Fruit fly (Drosophila melanogaster) whole organism, embryonic: ENCODE results near the gene cup.
A peak's percentile ranks its signal among the peaks of the same experiment; 100 is the strongest.

ENCODE experiments used
- Awh ChIP-seq: fragments of 200-800 bp; sonication (Bioruptor generic); IDR thresholded peaks from 2 replicates; pipeline ENCODE4, ENCODE4 v1.3.6; 2022; ENCODE audit warnings: missing biosample characterization, missing genetic modification characterization
- CG10267 ChIP-seq: fragments of 200-800 bp; sonication (Bioruptor generic); optimal IDR thresholded peaks from 2 replicates; lab custom pipeline; 2018; ENCODE audit warnings: missing biosample characterization, mild to moderate bottlenecking, missing genetic modification characterization, moderate library complexity
- CG12219 ChIP-seq: fragments of 200-800 bp; sonication (Bioruptor generic); optimal IDR thresholded peaks from 3 replicates; lab custom pipeline; 2018; ENCODE audit warnings: missing biosample characterization, mild to moderate bottlenecking, missing genetic modification characterization
- CG12744 ChIP-seq: fragments of 200-800 bp; sonication (Bioruptor generic); optimal IDR thresholded peaks from 2 replicates; lab custom pipeline; 2016; ENCODE audit warnings: missing biosample characterization, missing genetic modification characterization
- CG14014 ChIP-seq: fragments of 200-800 bp; sonication (Bioruptor generic); IDR thresholded peaks from 2 replicates; pipeline ENCODE4 v1.3.6; 2022; ENCODE audit warnings: missing biosample characterization, missing genetic modification characterization
- CG3995 ChIP-seq: fragments of 200-800 bp; sonication (Bioruptor generic); optimal IDR thresholded peaks from 3 replicates; lab custom pipeline; 2016; ENCODE audit warnings: missing biosample characterization, missing genetic modification characterization
- CG43689 ChIP-seq: fragments of 200-800 bp; sonication (Bioruptor generic); IDR thresholded peaks from 2 replicates; pipeline ENCODE4 v1.3.6; 2022; ENCODE audit warnings: missing biosample characterization, missing genetic modification characterization
- CG4707 ChIP-seq: fragments of 200-800 bp; sonication (Bioruptor generic); optimal IDR thresholded peaks from 2 replicates; lab custom pipeline; 2018; ENCODE audit warnings: missing biosample characterization, mild to moderate bottlenecking, missing genetic modification characterization, moderate library complexity
- CG4730 ChIP-seq: fragments of 200-800 bp; sonication (Bioruptor generic); IDR thresholded peaks from 2 replicates; pipeline ENCODE4 v1.3.6; 2022; ENCODE audit warnings: missing biosample characterization, missing genetic modification characterization
- CG6654 ChIP-seq: fragments of 200-800 bp; sonication (Bioruptor generic); optimal IDR thresholded peaks from 2 replicates; lab custom pipeline; 2017; ENCODE audit warnings: missing biosample characterization, mild to moderate bottlenecking, missing genetic modification characterization
- CG8478 ChIP-seq: fragments of >200 bp; optimal IDR thresholded peaks from 2 replicates; lab custom pipeline; 2018
- CG9797 ChIP-seq: fragments of 200-800 bp; sonication (Bioruptor generic); optimal IDR thresholded peaks from 3 replicates; lab custom pipeline; 2018; ENCODE audit warnings: missing biosample characterization, mild to moderate bottlenecking, missing genetic modification characterization
- Dll ChIP-seq: fragments of 200-800 bp; sonication (Bioruptor generic); IDR thresholded peaks from 4 replicates; pipeline ENCODE4 v1.3.6; 2022; ENCODE audit warnings: missing biosample characterization, missing genetic modification characterization; ENCODE audit not compliant: partially characterized antibody
- Dp ChIP-seq: fragments of 200-800 bp; sonication (Bioruptor generic); optimal IDR thresholded peaks from 2 replicates; lab custom pipeline; 2018; ENCODE audit warnings: missing biosample characterization, mild to moderate bottlenecking, missing genetic modification characterization, moderate library complexity
- E2f2 ChIP-seq: fragments of 200-800 bp; sonication (Bioruptor generic); IDR thresholded peaks from 2 replicates; pipeline ENCODE4 v1.3.6; 2022; ENCODE audit warnings: missing biosample characterization, missing genetic modification characterization
- Ets97D ChIP-seq: fragments of 200-800 bp; sonication (Bioruptor generic); optimal IDR thresholded peaks from 3 replicates; lab custom pipeline; 2016; ENCODE audit warnings: missing biosample characterization, missing genetic modification characterization
- Med ChIP-seq: fragments of 200-800 bp; sonication (Bioruptor generic); peaks from one replicate; lab custom pipeline; 2016; ENCODE audit warnings: missing biosample characterization, missing genetic modification characterization, mild to moderate bottlenecking, inconsistent platforms, moderate library complexity
- Mes4 ChIP-seq: fragments of 200-800 bp; sonication (Bioruptor generic); optimal IDR thresholded peaks from 2 replicates; lab custom pipeline; 2016; ENCODE audit warnings: missing biosample characterization, missing genetic modification characterization
- Myb ChIP-seq: fragments of 200-800 bp; sonication (Bioruptor generic); optimal IDR thresholded peaks from 2 replicates; lab custom pipeline; 2016; ENCODE audit warnings: missing biosample characterization, missing genetic modification characterization
- Nf-YB ChIP-seq: fragments of 200-800 bp; sonication (Bioruptor generic); optimal IDR thresholded peaks from 3 replicates; lab custom pipeline; 2019; ENCODE audit warnings: missing biosample characterization, mild to moderate bottlenecking, missing genetic modification characterization, moderate library complexity
- Pdp1 ChIP-seq, 2 experiments: fragments of 200-800 bp; sonication (Bioruptor generic); optimal IDR thresholded peaks; 3 replicates each; lab custom pipeline; 2016; ENCODE audit warnings: missing biosample characterization in 2 of 2, missing genetic modification characterization in 2 of 2, mild to moderate bottlenecking in 1 of 2, moderate library complexity in 1 of 2
- Ptx1 ChIP-seq: fragments of 200-800 bp; sonication (Bioruptor generic); IDR thresholded peaks from 2 replicates; pipeline ENCODE4 v1.3.6; 2022; ENCODE audit warnings: missing biosample characterization, missing genetic modification characterization
- Stat92E ChIP-seq, 3 experiments: fragments of >200 bp in 2 of 3; fragments of 200-800 bp in 1 of 3; sonication (Bioruptor generic) in 1 of 3; optimal IDR thresholded peaks; 2 replicates each; lab custom pipeline; 2017 to 2019; ENCODE audit warnings: missing biosample characterization in 3 of 3, missing genetic modification characterization in 3 of 3, mild to moderate bottlenecking in 1 of 3, moderate library complexity in 1 of 3
- abd-A ChIP-seq: fragments of 200-800 bp; sonication (Bioruptor generic); optimal IDR thresholded peaks from 3 replicates; lab custom pipeline; 2019; ENCODE audit warnings: missing biosample characterization, mild to moderate bottlenecking, missing genetic modification characterization, moderate library complexity
- az2 ChIP-seq: fragments of 200-800 bp; sonication (Bioruptor generic); optimal IDR thresholded peaks from 3 replicates; lab custom pipeline; 2016; ENCODE audit warnings: missing biosample characterization, missing genetic modification characterization
- bcd ChIP-seq: fragments of 200-800 bp; sonication (Bioruptor generic); optimal IDR thresholded peaks from 2 replicates; lab custom pipeline; 2017; ENCODE audit warnings: missing biosample characterization, mild to moderate bottlenecking, missing genetic modification characterization
- cad ChIP-seq: fragments of >200 bp; optimal IDR thresholded peaks from 2 replicates; lab custom pipeline; 2017; ENCODE audit warnings: missing biosample characterization, missing genetic modification characterization
- chif ChIP-seq, 2 experiments: fragments of 200-800 bp; sonication (Bioruptor generic); optimal IDR thresholded peaks; 3 replicates each; lab custom pipeline; 2016; ENCODE audit warnings: missing biosample characterization in 2 of 2, missing genetic modification characterization in 2 of 2
- crc ChIP-seq: fragments of 200-800 bp; sonication (Bioruptor generic); optimal IDR thresholded peaks from 2 replicates; lab custom pipeline; 2016; ENCODE audit warnings: missing biosample characterization, missing genetic modification characterization
- fd96Cb ChIP-seq: fragments of 200-800 bp; sonication (Bioruptor generic); optimal IDR thresholded peaks from 2 replicates; lab custom pipeline; 2018; ENCODE audit warnings: missing biosample characterization, mild to moderate bottlenecking, missing genetic modification characterization, moderate library complexity
- fru ChIP-seq: fragments of >200 bp; optimal IDR thresholded peaks from 2 replicates; lab custom pipeline; 2017
- gfzf ChIP-seq: fragments of 200-800 bp; sonication (Bioruptor generic); optimal IDR thresholded peaks from 2 replicates; lab custom pipeline; 2016; ENCODE audit warnings: missing biosample characterization, mild to moderate bottlenecking, missing genetic modification characterization, moderate library complexity
- ham ChIP-seq: fragments of 200-800 bp; sonication (Bioruptor generic); IDR thresholded peaks from 2 replicates; pipeline ENCODE4 v1.3.6; 2022; ENCODE audit warnings: missing biosample characterization, missing genetic modification characterization
- jigr1 ChIP-seq: fragments of 200-800 bp; sonication (Bioruptor generic); IDR thresholded peaks from 3 replicates; pipeline ENCODE4 v1.3.6; 2022; ENCODE audit warnings: missing biosample characterization, missing genetic modification characterization
- kah ChIP-seq: fragments of 200-800 bp; sonication (Bioruptor generic); optimal IDR thresholded peaks from 2 replicates; lab custom pipeline; 2018; ENCODE audit warnings: missing biosample characterization, mild to moderate bottlenecking, missing genetic modification characterization
- oc ChIP-seq: fragments of 200-800 bp; sonication (Bioruptor generic); optimal IDR thresholded peaks from 2 replicates; lab custom pipeline; 2018; ENCODE audit warnings: missing biosample characterization, mild to moderate bottlenecking, missing genetic modification characterization, moderate library complexity
- peb ChIP-seq: fragments of 200-800 bp; sonication (Bioruptor generic); IDR thresholded peaks from 2 replicates; pipeline ENCODE4 v1.3.6; 2022; ENCODE audit warnings: missing biosample characterization, missing genetic modification characterization
- phol ChIP-seq: fragments of 200-800 bp; sonication (Bioruptor generic); optimal IDR thresholded peaks from 3 replicates; lab custom pipeline; 2018; ENCODE audit warnings: missing biosample characterization, mild to moderate bottlenecking, missing genetic modification characterization, moderate library complexity
- pzg ChIP-seq: fragments of 200-800 bp; sonication (Bioruptor generic); optimal IDR thresholded peaks from 3 replicates; lab custom pipeline; 2018; ENCODE audit warnings: missing biosample characterization, mild to moderate bottlenecking, missing genetic modification characterization, moderate library complexity
- salm ChIP-seq: fragments of 200-800 bp; sonication (Bioruptor generic); optimal IDR thresholded peaks from 2 replicates; lab custom pipeline; 2018; ENCODE audit warnings: missing biosample characterization, mild to moderate bottlenecking, missing genetic modification characterization
- so ChIP-seq: fragments of 200-800 bp; sonication (Bioruptor generic); IDR thresholded peaks from 3 replicates; pipeline ENCODE4 v1.3.6; 2022; ENCODE audit warnings: missing biosample characterization, missing genetic modification characterization
- stwl ChIP-seq: fragments of 200-800 bp; sonication (Bioruptor generic); optimal IDR thresholded peaks from 3 replicates; lab custom pipeline; 2018; ENCODE audit warnings: missing biosample characterization, mild to moderate bottlenecking, missing genetic modification characterization, moderate library complexity

The cup gene

DNA sequence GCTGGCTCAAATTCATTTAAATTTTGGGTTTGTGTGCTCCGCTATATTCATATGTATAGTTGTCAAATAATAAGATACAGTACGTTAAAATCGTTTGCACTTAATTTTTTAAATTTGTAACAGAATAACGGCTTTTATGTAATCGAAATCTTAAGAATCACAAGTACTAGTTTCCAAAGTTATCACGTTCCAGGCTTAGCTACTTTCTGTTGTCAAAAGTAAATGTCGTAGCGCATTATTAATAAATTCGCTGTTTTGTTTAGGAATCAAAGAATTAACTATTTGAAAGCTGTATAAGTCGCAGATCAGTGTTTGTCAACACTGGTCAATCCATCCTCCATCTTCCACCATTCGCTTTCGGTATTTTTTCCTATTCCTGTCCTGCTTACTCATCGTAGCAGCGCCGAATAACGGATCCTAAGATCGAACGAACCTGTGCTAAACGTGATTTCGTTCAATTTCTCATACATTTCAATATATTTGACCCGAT lies at the start of gene cup, which contains the start of the genes CG13771 and CG34310:
cup (plus strand) TSS at position 103 of the 490 bp plus-strand sequence.
CG13771 (minus strand) TSS at position 51 of the 490 bp plus-strand sequence.
CG34310 (plus strand) TSS at position 103 of the 490 bp plus-strand sequence.
- TF ChIP-seq Dll (GFP tag; lab: Robert Waterston, UW) (no peak), salm (no peak), bcd (GFP tag; lab: Kevin White, UChicago) (no peak), Stat92E (GFP tag; optimal IDR thresholded peaks at IDR 0.05; lab: Kevin White, UChicago) (no peak), Ets97D (GFP tag; lab: Kevin White, UChicago) (peak; percentile 18), fd96Cb (tag; lab: Kevin White, UChicago) (no peak), az2 (GFP tag; lab: Kevin White, UChicago) (no peak), chif (GFP tag; optimal IDR thresholded peaks at IDR 0.05; lab: Kevin White, UChicago) (no peak), CG12219 (GFP tag; lab: Kevin White, UChicago) (no peak), Awh (GFP tag; lab: Robert Waterston, UW) (0 out of 2 replicates have a peak, but pooled peaks have one; percentile 9), pzg (peak; percentile 9), CG9797 (GFP tag; lab: Kevin White, UChicago) (peak; percentile 2), CG4730 (GFP tag; lab: Robert Waterston, UW) (no peak), CG3995 (GFP tag; lab: Kevin White, UChicago) (peak; percentile 26), Pdp1 (GFP tag; optimal IDR thresholded peaks at IDR 0.05; lab: Kevin White, UChicago) (peak in 1 of 2 experiments; percentile 60), Nf-YB (GFP tag; lab: Kevin White, UChicago) (no peak), CG10267 (tag; lab: Kevin White, UChicago) (peak; percentile 81), fru (lab: Kevin White, UChicago) (no peak), CG6654 (GFP tag; lab: Kevin White, UChicago) (no peak), jigr1 (no peak), Myb (GFP tag; lab: Kevin White, UChicago) (peak; percentile 60), cad (GFP tag; lab: Kevin White, UChicago) (no peak), gfzf (GFP tag; lab: Kevin White, UChicago) (peak; percentile 23), kah (GFP tag; lab: Kevin White, UChicago) (no peak), oc (tag; lab: Kevin White, UChicago) (no peak), crc (GFP tag; lab: Kevin White, UChicago) (no peak), CG12744 (GFP tag; lab: Kevin White, UChicago) (no peak), abd-A (tag; lab: Kevin White, UChicago) (no peak), Dp (GFP tag; lab: Kevin White, UChicago) (peak; percentile 17), Mes4 (no peak), Med (peak; percentile 26), CG14014 (GFP tag; lab: Robert Waterston, UW) (no peak), stwl (tag; lab: Kevin White, UChicago) (peak; percentile 74), E2f2 (GFP tag; lab: Robert Waterston, UW) (no peak), so (no peak), CG8478 (lab: Kevin White, UChicago) (no peak), peb (GFP tag; lab: Robert Waterston, UW) (no peak), phol (peak; percentile 84), CG43689 (GFP tag; lab: Robert Waterston, UW) (no peak), Ptx1 (GFP tag; lab: Robert Waterston, UW) (no peak), CG4707 (GFP tag; lab: Kevin White, UChicago) (no peak), ham (no peak)
